Fruit fly (Drosophila melanogaster): Measurements from ENCODE around the gene mfr.

mfr gene

DNA sequence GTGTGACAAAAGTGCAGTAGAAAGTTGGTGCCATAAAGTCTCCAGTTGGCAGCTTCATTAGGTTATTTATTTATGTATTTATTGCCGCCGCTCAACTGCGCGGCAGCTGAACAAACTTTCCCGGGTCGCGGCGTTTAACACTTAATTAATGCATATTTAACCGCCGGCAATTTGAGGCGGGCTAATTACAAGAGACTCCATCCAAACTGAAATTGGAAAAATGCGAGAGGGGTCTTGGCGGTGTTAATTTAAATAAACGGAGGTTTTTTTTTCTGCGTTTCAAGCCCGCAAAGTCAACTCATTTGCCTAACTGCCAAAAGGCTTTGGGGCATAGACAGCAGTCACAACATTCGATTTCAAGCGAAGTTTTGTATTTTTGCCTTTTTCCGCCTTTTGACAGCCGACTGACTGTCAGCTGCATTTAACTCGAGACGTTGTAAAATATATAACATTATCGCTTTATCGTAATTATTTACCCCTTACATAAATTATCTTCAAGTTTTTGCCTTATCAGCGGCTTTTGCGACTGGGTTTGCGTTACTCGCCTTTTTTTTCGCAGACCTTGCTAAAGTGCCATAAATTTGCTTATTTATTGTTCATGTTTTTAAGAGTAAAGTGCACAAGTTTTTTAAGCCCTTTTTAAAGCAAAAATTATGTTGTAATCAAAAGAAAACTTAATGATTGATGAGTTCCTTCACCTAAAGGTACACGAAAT lies 54.7 kb downstream of the mfr start:
- TF ChIP-seq noc (tag; optimal IDR thresholded peaks at IDR 0.05): no peak

DNA sequence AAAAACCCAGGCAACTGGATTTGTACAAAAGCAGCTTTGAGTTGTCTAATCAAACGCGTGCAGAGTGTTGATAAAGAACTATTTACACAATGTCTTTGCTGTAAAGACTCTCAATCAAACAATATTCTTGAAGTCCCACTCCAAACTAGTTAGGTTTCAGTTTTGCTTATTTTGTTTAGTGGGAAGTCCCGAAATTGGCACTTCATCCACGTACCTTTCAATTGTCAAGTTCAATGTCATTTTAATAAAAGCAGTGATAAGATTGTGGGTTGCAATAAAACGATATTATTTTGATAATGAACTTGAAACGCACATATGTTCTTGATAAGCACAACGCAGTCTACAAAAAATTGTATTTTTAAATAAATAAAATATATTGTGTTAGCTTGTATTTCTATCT lies 55.6 kb downstream of the mfr start:
- TF ChIP-seq noc (tag; optimal IDR thresholded peaks at IDR 0.05): no peak
